Fruit fly (Drosophila melanogaster) whole organism, embryonic: Measurements from ENCODE around the gene JMJD5.

Source experiments
- Abd-B ChIP-seq: fragments of 200-800 bp; sonication (Bioruptor generic); optimal IDR thresholded peaks from 2 replicates; lab custom pipeline; 2018; ENCODE audit warnings: missing biosample characterization, mild to moderate bottlenecking, missing genetic modification characterization, moderate library complexity
- CG11695 ChIP-seq: fragments of 200-800 bp; sonication (Bioruptor generic); IDR thresholded peaks from 3 replicates; pipeline ENCODE4 v1.3.6; 2022; ENCODE audit warnings: missing biosample characterization, missing genetic modification characterization
- CG12942 ChIP-seq: fragments of 200-800 bp; sonication (Bioruptor generic); optimal IDR thresholded peaks from 3 replicates; lab custom pipeline; 2016; ENCODE audit warnings: missing biosample characterization, missing genetic modification characterization
- CG13624 ChIP-seq: fragments of 200-800 bp; sonication (Bioruptor generic); optimal IDR thresholded peaks from 2 replicates; lab custom pipeline; 2016; ENCODE audit warnings: missing biosample characterization, missing genetic modification characterization
- CG14014 ChIP-seq: fragments of 200-800 bp; sonication (Bioruptor generic); IDR thresholded peaks from 2 replicates; pipeline ENCODE4 v1.3.6; 2022; ENCODE audit warnings: missing biosample characterization, missing genetic modification characterization
- CG14050 ChIP-seq: fragments of 200-800 bp; sonication (Bioruptor generic); IDR thresholded peaks from 3 replicates; pipeline ENCODE4 v1.3.6; 2022; ENCODE audit warnings: missing biosample characterization, missing genetic modification characterization
- CG14667 ChIP-seq: fragments of 200-800 bp; sonication (Bioruptor generic); IDR thresholded peaks from 2 replicates; pipeline ENCODE4 v1.3.6; 2022; ENCODE audit warnings: missing biosample characterization, missing genetic modification characterization
- CG18011 ChIP-seq: fragments of 200-800 bp; sonication (Bioruptor generic); optimal IDR thresholded peaks from 2 replicates; lab custom pipeline; 2017; ENCODE audit warnings: missing biosample characterization, missing genetic modification characterization, mild to moderate bottlenecking, moderate library complexity, missing genotype
- CG30431 ChIP-seq: fragments of 200-800 bp; sonication (Bioruptor generic); optimal IDR thresholded peaks from 2 replicates; lab custom pipeline; 2017; ENCODE audit warnings: missing biosample characterization, missing genetic modification characterization
- CG31365 ChIP-seq: fragments of 200-800 bp; sonication (Bioruptor generic); optimal IDR thresholded peaks from 2 replicates; lab custom pipeline; 2018; ENCODE audit warnings: missing biosample characterization, mild to moderate bottlenecking, missing genetic modification characterization
- CG4328 ChIP-seq: fragments of 200-800 bp; sonication (Bioruptor generic); optimal IDR thresholded peaks from 3 replicates; lab custom pipeline; 2017; ENCODE audit warnings: missing biosample characterization, missing genetic modification reagents, missing genetic modification characterization
- CG5953 ChIP-seq: fragments of 200-800 bp; sonication (Bioruptor generic); IDR thresholded peaks from 2 replicates; pipeline ENCODE4 v1.3.6; 2022; ENCODE audit warnings: missing biosample characterization, missing genetic modification characterization
- CG6175 ChIP-seq: fragments of 200-800 bp; sonication (Bioruptor generic); IDR thresholded peaks from 3 replicates; pipeline ENCODE4 v1.3.6; 2022; ENCODE audit warnings: missing biosample characterization, missing genetic modification characterization
- CG6654 ChIP-seq: fragments of 200-800 bp; sonication (Bioruptor generic); optimal IDR thresholded peaks from 2 replicates; lab custom pipeline; 2017; ENCODE audit warnings: missing biosample characterization, mild to moderate bottlenecking, missing genetic modification characterization
- CG6765 ChIP-seq: fragments of 200-800 bp; sonication (Bioruptor generic); optimal IDR thresholded peaks from 3 replicates; lab custom pipeline; 2017; ENCODE audit warnings: missing biosample characterization, mild to moderate bottlenecking, missing genetic modification characterization
- CG6854 ChIP-seq: fragments of 200-800 bp; sonication (Bioruptor generic); optimal IDR thresholded peaks from 3 replicates; lab custom pipeline; 2017; ENCODE audit warnings: missing biosample characterization, mild to moderate bottlenecking, missing genetic modification characterization
- CHES-1-like ChIP-seq: fragments of 200-800 bp; sonication (Bioruptor generic); optimal IDR thresholded peaks from 2 replicates; lab custom pipeline; 2016; ENCODE audit warnings: missing biosample characterization, missing genetic modification characterization
- CkIIα-i1 ChIP-seq: fragments of 200-800 bp; sonication (Bioruptor generic); IDR thresholded peaks from 2 replicates; pipeline ENCODE4 v1.3.6; 2022; ENCODE audit warnings: missing biosample characterization, missing genetic modification characterization
- Dbx ChIP-seq: fragments of 200-800 bp; sonication (Bioruptor generic); IDR thresholded peaks from 3 replicates; pipeline ENCODE4 v1.3.6; 2022; ENCODE audit warnings: missing biosample characterization, missing genetic modification characterization
- Hand ChIP-seq: fragments of 200-800 bp; sonication (Bioruptor generic); optimal IDR thresholded peaks from 2 replicates; lab custom pipeline; 2017; ENCODE audit warnings: mild to moderate bottlenecking, missing biosample characterization, missing genetic modification reagents, missing genetic modification characterization
- Jarid2 ChIP-seq: fragments of 200-800 bp; sonication (Bioruptor generic); optimal IDR thresholded peaks from 3 replicates; lab custom pipeline; 2017; ENCODE audit warnings: mild to moderate bottlenecking, missing biosample characterization, missing genetic modification reagents, missing genetic modification characterization
- NfI ChIP-seq: fragments of 200-800 bp; sonication (Bioruptor generic); optimal IDR thresholded peaks from 3 replicates; lab custom pipeline; 2018; ENCODE audit warnings: missing biosample characterization, mild to moderate bottlenecking, missing genetic modification characterization, moderate library complexity
- Pdp1 ChIP-seq, 2 experiments: fragments of 200-800 bp; sonication (Bioruptor generic); optimal IDR thresholded peaks; 3 replicates each; lab custom pipeline; 2016; ENCODE audit warnings: missing biosample characterization in 2 of 2, missing genetic modification characterization in 2 of 2, mild to moderate bottlenecking in 1 of 2, moderate library complexity in 1 of 2
- Ravus ChIP-seq: fragments of 200-800 bp; sonication (Bioruptor generic); IDR thresholded peaks from 2 replicates; pipeline ENCODE4 v1.3.6; 2022; ENCODE audit warnings: missing biosample characterization, missing genetic modification characterization
- Sin3A ChIP-seq: fragments of >200 bp; optimal IDR thresholded peaks from 2 replicates; lab custom pipeline; 2018
- Sox100B ChIP-seq: fragments of 200-800 bp; sonication (Bioruptor generic); optimal IDR thresholded peaks from 3 replicates; lab custom pipeline; 2018; ENCODE audit warnings: missing biosample characterization, mild to moderate bottlenecking, missing genetic modification characterization
- ase ChIP-seq: fragments of 200-800 bp; sonication (Bioruptor generic); IDR thresholded peaks from 3 replicates; pipeline ENCODE4 v1.3.6; 2022; ENCODE audit warnings: missing biosample characterization, missing genetic modification characterization
- bcd ChIP-seq: fragments of 200-800 bp; sonication (Bioruptor generic); optimal IDR thresholded peaks from 2 replicates; lab custom pipeline; 2017; ENCODE audit warnings: missing biosample characterization, mild to moderate bottlenecking, missing genetic modification characterization
- bowl ChIP-seq: fragments of 200-800 bp; sonication (Bioruptor generic); IDR thresholded peaks from 2 replicates; pipeline ENCODE4 v1.3.6; 2022; ENCODE audit warnings: missing biosample characterization, missing genetic modification characterization
- br ChIP-seq: fragments of >200 bp; optimal IDR thresholded peaks from 2 replicates; lab custom pipeline; 2017
- cg ChIP-seq: fragments of 200-800 bp; sonication (Bioruptor generic); optimal IDR thresholded peaks from 3 replicates; lab custom pipeline; 2019; ENCODE audit warnings: missing biosample characterization, mild to moderate bottlenecking, missing genetic modification characterization, moderate library complexity
- chinmo ChIP-seq: fragments of 200-800 bp; sonication (Bioruptor generic); IDR thresholded peaks from 4 replicates; pipeline ENCODE4 v1.3.6; 2022; ENCODE audit warnings: missing biosample characterization, missing genetic modification characterization; ENCODE audit not compliant: partially characterized antibody
- crol ChIP-seq: fragments of 200-800 bp; sonication (Bioruptor generic); IDR thresholded peaks from 2 replicates; pipeline ENCODE4 v1.3.6; 2022; ENCODE audit warnings: missing biosample characterization, missing genetic modification characterization
- crp ChIP-seq, 2 experiments: fragments of 200-800 bp; sonication (Bioruptor generic); optimal IDR thresholded peaks; 2 replicates in 1 of 2; 3 replicates in 1 of 2; lab custom pipeline; 2017; ENCODE audit warnings: missing biosample characterization in 2 of 2, missing genetic modification characterization in 2 of 2, mild to moderate bottlenecking in 1 of 2, moderate library complexity in 1 of 2
- dati ChIP-seq: fragments of 200-800 bp; sonication (Bioruptor generic); IDR thresholded peaks from 2 replicates; pipeline ENCODE4 v1.3.6; 2022; ENCODE audit warnings: missing biosample characterization, missing genetic modification characterization
- en ChIP-seq: fragments of 200-800 bp; sonication (Bioruptor generic); optimal IDR thresholded peaks from 2 replicates; lab custom pipeline; 2016; ENCODE audit warnings: missing biosample characterization, missing genetic modification characterization
- fd3F ChIP-seq: fragments of 200-800 bp; sonication (Bioruptor generic); optimal IDR thresholded peaks from 2 replicates; lab custom pipeline; 2018; ENCODE audit warnings: missing biosample characterization, mild to moderate bottlenecking, missing genetic modification characterization, moderate library complexity
- gsb ChIP-seq: fragments of 200-800 bp; sonication (Bioruptor generic); IDR thresholded peaks from 2 replicates; pipeline ENCODE4 v1.3.6; 2022; ENCODE audit warnings: missing biosample characterization, missing genetic modification characterization
- h ChIP-seq: fragments of >200 bp; optimal IDR thresholded peaks from 2 replicates; lab custom pipeline; 2017
- insv ChIP-seq, 2 experiments: fragments of 200-800 bp; sonication (Bioruptor generic); optimal IDR thresholded peaks; 3 replicates each; lab custom pipeline; 2016 to 2018; ENCODE audit warnings: missing biosample characterization in 2 of 2, missing genetic modification characterization in 2 of 2
- jing ChIP-seq: fragments of 200-800 bp; sonication (Bioruptor generic); optimal IDR thresholded peaks from 2 replicates; lab custom pipeline; 2018; ENCODE audit warnings: missing biosample characterization, mild to moderate bottlenecking, missing genetic modification characterization
- mirr ChIP-seq: fragments of 200-800 bp; sonication (Bioruptor generic); optimal IDR thresholded peaks from 3 replicates; lab custom pipeline; 2018; ENCODE audit warnings: missing biosample characterization, mild to moderate bottlenecking, missing genetic modification characterization
- nom ChIP-seq: fragments of 200-800 bp; sonication (Bioruptor generic); optimal IDR thresholded peaks from 2 replicates; lab custom pipeline; 2017; ENCODE audit warnings: missing biosample characterization, missing genetic modification characterization, mild to moderate bottlenecking, moderate library complexity, missing genetic modification reagents
- p53 ChIP-seq: fragments of 200-800 bp; sonication (Bioruptor generic); optimal IDR thresholded peaks from 2 replicates; lab custom pipeline; 2016; ENCODE audit warnings: missing biosample characterization, missing genetic modification characterization
- row ChIP-seq: fragments of 200-800 bp; sonication (Bioruptor generic); IDR thresholded peaks from 3 replicates; pipeline ENCODE4 v1.3.6; 2022; ENCODE audit warnings: missing biosample characterization, missing genetic modification characterization
- salm ChIP-seq: fragments of 200-800 bp; sonication (Bioruptor generic); optimal IDR thresholded peaks from 2 replicates; lab custom pipeline; 2018; ENCODE audit warnings: missing biosample characterization, mild to moderate bottlenecking, missing genetic modification characterization
- usp ChIP-seq: fragments of >200 bp; optimal IDR thresholded peaks from 2 replicates; lab custom pipeline; 2017; ENCODE audit warnings: missing biosample characterization, missing genetic modification characterization
- vnd ChIP-seq: fragments of 200-800 bp; sonication (Bioruptor generic); IDR thresholded peaks from 3 replicates; pipeline ENCODE4 v1.3.6; 2022; ENCODE audit warnings: missing biosample characterization, missing genetic modification characterization; ENCODE audit not compliant: partially characterized antibody
- wor ChIP-seq: fragments of 200-800 bp; sonication (Bioruptor generic); IDR thresholded peaks from 2 replicates; pipeline ENCODE4 v1.3.6; 2022; ENCODE audit warnings: missing biosample characterization, missing genetic modification characterization
- zf30C ChIP-seq: fragments of 200-800 bp; sonication (Bioruptor generic); optimal IDR thresholded peaks from 3 replicates; lab custom pipeline; 2018; ENCODE audit warnings: missing biosample characterization, mild to moderate bottlenecking, missing genetic modification characterization

The JMJD5 gene

dm6 chr3L:837552-838187, 3.5 kb downstream of the JMJD5 start, which contains the start of the genes CG13901 and CG13887 (continued):
- TF ChIP-seq Pdp1 (GFP tag; optimal IDR thresholded peaks at IDR 0.05; lab: Kevin White, UChicago) (peak; percentile 84 to 95), CHES-1-like (GFP tag; lab: Kevin White, UChicago) (peak; percentile 94), CG30431 (GFP tag; lab: Kevin White, UChicago) (peak; percentile 67), crp (GFP tag; optimal IDR thresholded peaks at IDR 0.05; lab: Kevin White, UChicago) (peak in 1 of 2 experiments; percentile 70), ase (peak; percentile 82), NfI (GFP tag; lab: Kevin White, UChicago) (peak; percentile 90), CG13624 (peak; percentile 83), mirr (GFP tag; lab: Kevin White, UChicago) (peak; percentile 50), fd3F (GFP tag; lab: Kevin White, UChicago) (peak; percentile 91), CG14014 (GFP tag; lab: Robert Waterston, UW) (peak; percentile 92), wor (GFP tag; lab: Robert Waterston, UW) (peak; percentile 80), Jarid2 (GFP tag; lab: Kevin White, UChicago) (no peak), zf30C (GFP tag; lab: Kevin White, UChicago) (peak; percentile 1), CG18011 (peak; percentile 87), row (GFP tag; lab: Robert Waterston, UW) (peak; percentile 97), bcd (GFP tag; lab: Kevin White, UChicago) (peak; percentile 90), Hand (GFP tag; lab: Kevin White, UChicago) (peak; percentile 65), Ravus (GFP tag; lab: Robert Waterston, UW) (peak; percentile 6; the same call in 1 of the 2 replicates), usp (GFP tag; lab: Kevin White, UChicago) (no peak)

dm6 chr3L:835455-836034, 5.6 kb downstream of the JMJD5 start, which contains the start of gene CG42554:
CG42554 (plus strand) TSS chr3L:835683.
- TF ChIP-seq salm (tag; lab: Kevin White, UChicago) (no peak), CG6854 (GFP tag; lab: Kevin White, UChicago) (no peak), Jarid2 (GFP tag; lab: Kevin White, UChicago) (no peak), br (lab: Kevin White, UChicago) (no peak), CG6765 (GFP tag; lab: Kevin White, UChicago) (no peak), CG14050 (GFP tag; lab: Robert Waterston, UW) (no peak), Abd-B (no peak), gsb (GFP tag; lab: Robert Waterston, UW) (no peak), jing (GFP tag; lab: Kevin White, UChicago) (no peak), h (lab: Kevin White, UChicago) (no peak), Sox100B (GFP tag; lab: Kevin White, UChicago) (no peak), vnd (GFP tag; lab: Robert Waterston, UW) (no peak), CG14667 (GFP tag; lab: Robert Waterston, UW) (no peak), cg (GFP tag; lab: Kevin White, UChicago) (no peak), CG11695 (no peak), CG6654 (GFP tag; lab: Kevin White, UChicago) (no peak), crol (GFP tag; lab: Robert Waterston, UW) (no peak), CG31365 (tag; lab: Kevin White, UChicago) (no peak), CG4328 (GFP tag; lab: Kevin White, UChicago) (no peak), nom (GFP tag; lab: Kevin White, UChicago) (no peak), CkIIα-i1 (GFP tag; lab: Robert Waterston, UW) (no peak), CG6175 (GFP tag; lab: Robert Waterston, UW) (no peak), CG12942 (GFP tag; lab: Kevin White, UChicago) (no peak), insv (GFP tag; optimal IDR thresholded peaks at IDR 0.05; lab: Kevin White, UChicago) (no peak), Dbx (no peak), Sin3A (lab: Kevin White, UChicago) (no peak), CG5953 (GFP tag; lab: Robert Waterston, UW) (no peak), chinmo (GFP tag; lab: Robert Waterston, UW) (no peak), p53 (no peak), en (GFP tag; lab: Kevin White, UChicago) (no peak), dati (no peak), bowl (GFP tag; lab: Robert Waterston, UW) (no peak)
